Worm (Caenorhabditis elegans): ENCODE data around the gene col-121.

The col-121 gene

DNA sequence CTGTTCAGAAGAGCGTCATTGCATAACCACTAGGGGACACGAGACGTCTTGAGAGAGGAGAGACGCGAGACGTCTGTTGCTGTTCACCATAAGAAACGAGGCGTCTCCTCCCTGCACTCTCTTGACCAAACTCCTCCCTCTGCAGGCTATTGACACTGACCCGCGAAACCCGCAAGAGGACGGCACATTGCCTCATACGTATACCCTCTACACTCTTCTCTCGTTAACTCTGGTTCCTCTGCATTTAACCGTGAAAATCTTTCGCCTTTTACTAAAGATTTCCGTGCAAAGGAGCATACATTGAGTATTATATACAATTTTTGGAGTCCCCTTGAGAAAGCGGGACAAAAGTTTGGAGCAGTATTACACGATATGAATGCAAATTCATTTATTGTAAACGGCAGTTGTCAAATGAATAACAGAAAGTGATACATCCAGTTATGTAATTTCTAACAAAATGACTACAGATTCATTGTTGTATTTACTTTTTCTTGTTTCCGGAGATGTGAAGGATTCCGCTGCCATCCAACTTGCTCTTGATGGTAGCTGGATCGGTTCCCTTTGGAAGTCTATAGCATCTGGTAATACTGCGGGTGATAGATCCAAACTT, 48.5 kb upstream of the col-121 start (continued):
- peak; percentile 91 for TF ChIP-seq lsy-12 (tag; optimal IDR thresholded peaks at IDR 0.05)
- TF ChIP-seq nhr-25 (tag; optimal IDR thresholded peaks at IDR 0.05) = peak; percentile 97

DNA sequence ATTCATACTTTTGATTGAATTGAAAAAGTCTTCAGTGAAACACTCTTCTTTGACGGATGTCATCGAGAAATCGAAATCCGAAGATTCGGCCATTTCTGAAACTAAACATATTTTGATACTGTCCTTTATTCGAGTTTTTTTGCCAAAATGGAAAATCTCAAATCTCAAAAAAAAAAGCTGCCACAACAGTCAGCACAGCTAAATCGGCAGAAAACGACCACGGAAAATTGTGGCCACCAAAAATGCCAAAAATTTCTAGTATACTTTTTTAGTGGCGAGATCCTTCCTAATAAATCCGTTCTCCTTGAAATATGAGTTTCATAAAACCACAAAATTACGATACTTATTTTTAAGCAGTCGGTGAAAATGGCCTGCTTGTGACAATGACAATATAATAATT, 47.9 kb upstream of the col-121 start, which contains the start of gene F38E11.9:
Gene F38E11.9 (minus strand): TSS at position 101 of the 400 bp plus-strand sequence.
- TF ChIP-seq daf-12 (tag; optimal IDR thresholded peaks at IDR 0.05) = no peak
- TF ChIP-seq elt-3 (tag; optimal IDR thresholded peaks at IDR 0.05) = no peak
- no peak for TF ChIP-seq mml-1 (tag; optimal IDR thresholded peaks at IDR 0.05)

- TF ChIP-seq jun-1 (tag; optimal IDR thresholded peaks at IDR 0.05) (peak; percentile 64), lin-39 (tag; optimal IDR thresholded peaks at IDR 0.05) (no peak), skn-1 (tag; optimal IDR thresholded peaks at IDR 0.05) (peak; percentile 86), nhr-25 (tag; optimal IDR thresholded peaks at IDR 0.05) (peak; percentile 88), nfya-1 (tag; optimal IDR thresholded peaks at IDR 0.05; ENCODE audit: insufficient read depth) (peak; percentile 23), ztf-4 (tag; optimal IDR thresholded peaks at IDR 0.05) (peak; percentile 30), pqm-1 (tag; optimal IDR thresholded peaks at IDR 0.05) (peak; percentile 96), snpc-4 (tag; optimal IDR thresholded peaks at IDR 0.05) (peak; percentile 13), elt-1 (tag; optimal IDR thresholded peaks at IDR 0.05) (peak; percentile 71), mdl-1 (tag; optimal IDR thresholded peaks at IDR 0.05) (peak; percentile 35), ceh-28 (tag; optimal IDR thresholded peaks at IDR 0.05) (no peak), tbx-2 (tag; optimal IDR thresholded peaks at IDR 0.05) (peak; percentile 9), lsy-12 (tag; optimal IDR thresholded peaks at IDR 0.05) (peak; percentile 67), sea-2 (GFP tag; optimal IDR thresholded peaks at IDR 0.05) (no peak), elt-2 (tag; optimal IDR thresholded peaks at IDR 0.05) (peak; percentile 97), nhr-23 (tag; optimal IDR thresholded peaks at IDR 0.05) (peak; percentile 88), nhr-43 (tag; optimal IDR thresholded peaks at IDR 0.05; ENCODE audit: poor library complexity, severe bottlenecking) (peak; percentile 53), nhr-237 (tag; optimal IDR thresholded peaks at IDR 0.05) (no peak), elt-3 (tag; optimal IDR thresholded peaks at IDR 0.05) (peak in 2 of 3 experiments; percentile 22 to 50), fos-1 (tag; optimal IDR thresholded peaks at IDR 0.05) (peak; percentile 58), ceh-82 (tag; optimal IDR thresholded peaks at IDR 0.05) (no peak), pha-4 (tag; optimal IDR thresholded peaks at IDR 0.05) (peak; percentile 99)
These were observed 46.1 kb upstream of the col-121 start for ce11 chrIV:9442106-9442532.

ce11 chrIV:9441391-9441790, 45.4 kb upstream of the col-121 start:
- TF ChIP-seq lsy-12 (tag; optimal IDR thresholded peaks at IDR 0.05) (no peak), elt-2 (tag; optimal IDR thresholded peaks at IDR 0.05) (peak; percentile 79), unc-39 (tag; optimal IDR thresholded peaks at IDR 0.05) (no peak), ceh-9 (tag; optimal IDR thresholded peaks at IDR 0.05) (no peak), egl-5 (tag; optimal IDR thresholded peaks at IDR 0.05) (no peak), ceh-16 (tag; optimal IDR thresholded peaks at IDR 0.05) (no peak), tbx-2 (tag; optimal IDR thresholded peaks at IDR 0.05) (no peak), pqm-1 (tag; optimal IDR thresholded peaks at IDR 0.05) (peak; percentile 28), pha-4 (tag; optimal IDR thresholded peaks at IDR 0.05) (peak; percentile 20), snpc-4 (tag; optimal IDR thresholded peaks at IDR 0.05) (no peak)

ce11 chrIV:9440880-9441336, 44.9 kb upstream of the col-121 start, which contains the start of gene idh-1:
TSS of gene idh-1 (minus strand) at chrIV:9441107.
- TF ChIP-seq nhr-237 (tag; optimal IDR thresholded peaks at IDR 0.05) = no peak
- no peak for TF ChIP-seq mml-1 (tag; optimal IDR thresholded peaks at IDR 0.05)
- no peak for TF ChIP-seq skn-1 (tag; optimal IDR thresholded peaks at IDR 0.05)
- no peak for TF ChIP-seq nhr-77 (tag; optimal IDR thresholded peaks at IDR 0.05)
- no peak for TF ChIP-seq fkh-2 (tag; optimal IDR thresholded peaks at IDR 0.05)
- TF ChIP-seq lin-39 (tag; optimal IDR thresholded peaks at IDR 0.05) = peak; percentile 59
- no peak for TF ChIP-seq unc-62 (GFP tag; optimal IDR thresholded peaks at IDR 0.05)
- TF ChIP-seq nhr-23 (tag; optimal IDR thresholded peaks at IDR 0.05) = peak; percentile 45
- no peak for TF ChIP-seq unc-39 (tag; optimal IDR thresholded peaks at IDR 0.05)
- TF ChIP-seq ceh-9 (tag; optimal IDR thresholded peaks at IDR 0.05) = no peak
- TF ChIP-seq daf-12 (tag; optimal IDR thresholded peaks at IDR 0.05) = no peak
- no peak for TF ChIP-seq mdl-1 (tag; optimal IDR thresholded peaks at IDR 0.05)
- TF ChIP-seq egl-5 (tag; optimal IDR thresholded peaks at IDR 0.05) = no peak
- TF ChIP-seq nfya-1 (tag; optimal IDR thresholded peaks at IDR 0.05; ENCODE audit: insufficient read depth) = peak; percentile 58
- TF ChIP-seq sea-2 (GFP tag; optimal IDR thresholded peaks at IDR 0.05) = no peak
- no peak for TF ChIP-seq lsy-12 (tag; optimal IDR thresholded peaks at IDR 0.05)
- no peak for TF ChIP-seq nhr-43 (tag; optimal IDR thresholded peaks at IDR 0.05; ENCODE audit: poor library complexity, severe bottlenecking)
- peak; percentile 88 for TF ChIP-seq nhr-25 (tag; optimal IDR thresholded peaks at IDR 0.05)
- no peak for TF ChIP-seq ceh-28 (tag; optimal IDR thresholded peaks at IDR 0.05)
- no peak for TF ChIP-seq egl-27 (tag; optimal IDR thresholded peaks at IDR 0.05)
- TF ChIP-seq elt-3 (tag; optimal IDR thresholded peaks at IDR 0.05) = no peak
- TF ChIP-seq nhr-76 (tag; optimal IDR thresholded peaks at IDR 0.05) = no peak
- no peak for TF ChIP-seq eor-1 (tag; optimal IDR thresholded peaks at IDR 0.05)
- TF ChIP-seq nhr-67 (tag; optimal IDR thresholded peaks at IDR 0.05) = no peak
- TF ChIP-seq jun-1 (tag; optimal IDR thresholded peaks at IDR 0.05) = no peak
- TF ChIP-seq aly-2 (tag; optimal IDR thresholded peaks at IDR 0.05) = no peak
- no peak for TF ChIP-seq ZK546.5 (tag; optimal IDR thresholded peaks at IDR 0.05)
- no peak for TF ChIP-seq nhr-28 (tag; optimal IDR thresholded peaks at IDR 0.05)
- TF ChIP-seq snpc-4 (tag; optimal IDR thresholded peaks at IDR 0.05) = peak; percentile 83
- no peak for TF ChIP-seq elt-1 (tag; optimal IDR thresholded peaks at IDR 0.05)
- no peak for TF ChIP-seq fos-1 (tag; optimal IDR thresholded peaks at IDR 0.05)
- no peak for TF ChIP-seq zag-1 (tag; optimal IDR thresholded peaks at IDR 0.05)
- no peak for TF ChIP-seq ztf-4 (tag; optimal IDR thresholded peaks at IDR 0.05)
